Worm (Caenorhabditis elegans) whole organism, L1 larva: ENCODE measurements around the gene uda-1.

Experiments used
- lin-35 ChIP-seq, 2 experiments: fragments of 150-350 bp; optimal IDR thresholded peaks; 2 replicates each; lab custom pipeline; 2014; ENCODE audit warnings: missing biosample characterization in 2 of 2, missing genetic modification characterization in 2 of 2, missing genetic modification reagents in 2 of 2
- mep-1 ChIP-seq: fragments of 150-350 bp; optimal IDR thresholded peaks from 2 replicates; lab custom pipeline; 2014; ENCODE audit warnings: missing biosample characterization, missing genetic modification characterization
- nhr-47 ChIP-seq: sonication (generic microtip); optimal IDR thresholded peaks from 2 replicates; lab custom pipeline; 2016; ENCODE audit warnings: mild to moderate bottlenecking, missing genetic modification characterization, moderate library complexity, missing compliant biosample characterization
- nhr-85 ChIP-seq: sonication (generic microtip); peaks from one replicate; lab custom pipeline; 2016; ENCODE audit warnings: missing genetic modification characterization, inconsistent platforms, missing compliant biosample characterization
- snpc-4 ChIP-seq: fragments of 150-350 bp; optimal IDR thresholded peaks from 2 replicates; lab custom pipeline; 2014; ENCODE audit warnings: missing biosample characterization, missing genetic modification characterization
- sptf-1 ChIP-seq: fragments of 150-350 bp; optimal IDR thresholded peaks from 2 replicates; lab custom pipeline; 2014; ENCODE audit warnings: missing biosample characterization, missing genetic modification characterization
- unc-130 ChIP-seq: fragments of 150-350 bp; optimal IDR thresholded peaks from 2 replicates; lab custom pipeline; 2017; ENCODE audit warnings: missing biosample characterization, missing genetic modification characterization, inconsistent platforms

ce11 chrV:9986177-9986576 is 18.4 kb upstream of the uda-1 start, which contains the start of gene rmd-2:
- no peak for TF ChIP-seq sptf-1 (tag; lab: Kevin White, UChicago)
- no peak for TF ChIP-seq snpc-4
- TF ChIP-seq mep-1: no peak
- no peak for TF ChIP-seq nhr-85 (tag; lab: Kevin White, UChicago)
- peak in 1 of 2 experiments; percentile 16 for TF ChIP-seq lin-35 (GFP tag; optimal IDR thresholded peaks at IDR 0.05; lab: Kevin White, UChicago)
- no peak for TF ChIP-seq unc-130 (tag; lab: Kevin White, UChicago)
- no peak for TF ChIP-seq nhr-47 (tag; lab: Kevin White, UChicago)
